Worm (Caenorhabditis elegans) whole organism, L4/young adult: ENCODE data around the gene C52D10.3.

Experiments used
- W03F9.2 ChIP-seq: fragments of 150-350 bp; optimal IDR thresholded peaks from 2 replicates; lab custom pipeline; 2014; ENCODE audit warnings: missing biosample characterization, missing genetic modification characterization
- dao-5 ChIP-seq: sonication (generic microtip); optimal IDR thresholded peaks from 2 replicates; lab custom pipeline; 2016; ENCODE audit warnings: missing genotype, missing genetic modification characterization, moderate library complexity, missing compliant biosample characterization
- him-1 ChIP-seq: sonication (generic microtip); optimal IDR thresholded peaks from 2 replicates; lab custom pipeline; 2016; ENCODE audit warnings: missing genotype, missing genetic modification reagents, missing genetic modification characterization, missing compliant biosample characterization

DNA sequence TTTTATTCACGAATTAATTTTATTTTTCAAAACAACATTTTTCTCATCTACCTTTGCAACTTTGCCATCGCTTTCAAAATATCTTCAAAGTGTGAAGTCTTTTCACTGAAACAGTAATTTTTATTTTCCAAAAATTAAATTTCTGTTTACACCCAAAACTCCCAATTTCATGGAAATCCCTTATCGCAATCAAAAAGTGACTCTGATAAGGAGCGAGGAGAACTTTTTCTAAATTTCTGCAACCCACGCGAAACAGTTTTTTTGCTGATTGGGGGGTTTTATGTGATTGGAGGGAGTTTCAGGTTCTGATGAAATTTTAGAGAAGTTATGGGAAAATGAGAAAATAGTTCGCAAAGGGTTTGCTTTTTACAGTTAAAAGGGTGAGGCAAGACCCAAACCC lies 3.3 kb downstream of the C52D10.3 start:
- TF ChIP-seq him-1 (tag; lab: Kevin White, UChicago) (no peak), dao-5 (no peak), W03F9.2 (no peak)
